Fruit fly (Drosophila melanogaster): ENCODE measurements around the gene CG13813.

CG13813 gene

DNA sequence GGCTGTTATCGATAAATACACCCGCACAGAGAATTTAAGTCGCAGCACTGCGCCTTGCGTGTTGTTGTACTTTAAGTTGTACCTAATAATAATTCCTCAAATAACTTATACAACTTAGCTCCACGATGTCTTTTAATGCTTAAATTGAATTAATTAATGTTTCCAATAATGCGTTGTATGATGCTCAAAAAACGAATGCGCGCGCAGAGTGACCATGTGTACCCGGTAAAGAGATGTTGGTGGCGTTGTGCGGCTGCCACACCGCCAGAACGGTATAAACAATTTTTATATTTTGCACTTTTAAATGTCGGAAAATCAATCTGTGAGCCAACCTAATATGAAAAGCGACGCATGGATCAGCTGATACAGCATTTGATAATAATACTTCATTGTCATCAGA is 5.3 kb upstream of the CG13813 start (continued):
- TF ChIP-seq CG33213 (GFP tag; optimal IDR thresholded peaks at IDR 0.05) (peak; percentile 36), B-H2 (GFP tag; optimal IDR thresholded peaks at IDR 0.05) (no peak), CG13287 (GFP tag; IDR thresholded peaks at IDR 0.05; ENCODE audit: partially characterized antibody) (peak; percentile 54), Sry-δ (GFP tag; optimal IDR thresholded peaks at IDR 0.05) (peak; percentile 57), ind (GFP tag; optimal IDR thresholded peaks at IDR 0.05) (no peak), Hand (GFP tag; optimal IDR thresholded peaks at IDR 0.05) (no peak), trem (tag; optimal IDR thresholded peaks at IDR 0.05) (peak; percentile 69), phol (tag; optimal IDR thresholded peaks at IDR 0.05) (peak; percentile 41), CG5953 (GFP tag; IDR thresholded peaks at IDR 0.05) (no peak), CG3995 (GFP tag; optimal IDR thresholded peaks at IDR 0.05) (peak; percentile 78), CG2712 (tag; optimal IDR thresholded peaks at IDR 0.05) (peak; percentile 29), CHES-1-like (GFP tag; optimal IDR thresholded peaks at IDR 0.05) (peak; percentile 64), pfk (GFP tag; optimal IDR thresholded peaks at IDR 0.05) (no peak), CG32532 (GFP tag; IDR thresholded peaks at IDR 0.05) (no peak), az2 (GFP tag; optimal IDR thresholded peaks at IDR 0.05) (no peak), CG12299 (tag; optimal IDR thresholded peaks at IDR 0.05) (no peak), CG9797 (GFP tag; optimal IDR thresholded peaks at IDR 0.05) (peak; percentile 81), CG10959 (GFP tag; IDR thresholded peaks at IDR 0.05) (no peak), CkIIα-i1 (GFP tag; IDR thresholded peaks at IDR 0.05) (no peak), dm (GFP tag; optimal IDR thresholded peaks at IDR 0.05) (peak; percentile 1)

DNA sequence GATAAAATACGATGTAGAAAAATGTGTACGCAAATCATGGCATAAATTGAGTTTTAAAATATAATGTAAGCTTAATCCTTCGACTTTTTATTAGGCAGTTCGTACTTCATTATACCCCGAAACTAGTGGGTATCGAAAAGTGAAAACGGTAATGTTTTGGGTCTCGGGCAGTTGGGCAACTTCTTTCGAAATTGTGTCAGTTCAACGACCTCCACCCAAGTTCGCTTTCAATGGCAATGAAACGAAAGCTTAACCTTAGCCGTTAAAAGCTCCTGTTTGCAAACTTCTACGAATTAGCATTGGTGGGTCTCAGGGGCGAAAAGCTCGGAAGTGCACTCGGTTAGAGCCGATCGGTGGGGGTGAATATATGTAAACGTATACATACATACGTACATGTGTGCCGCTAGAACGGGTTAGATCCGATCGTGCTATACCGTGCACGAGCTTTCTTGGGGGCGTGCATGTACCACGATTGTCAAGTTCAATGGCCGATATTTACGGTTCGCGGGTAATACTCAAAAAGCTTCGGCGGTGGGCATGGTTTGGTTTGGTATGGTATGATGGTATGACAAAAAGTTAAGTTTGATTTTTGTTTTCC is 1.2 kb upstream of the CG13813 start:
- TF ChIP-seq Med (GFP tag) (peak; percentile 52), vvl (GFP tag; IDR thresholded peaks at IDR 0.05) (0 out of 2 replicates have a peak, but pooled peaks have one; percentile 21), nerfin-2 (GFP tag; IDR thresholded peaks at IDR 0.05; ENCODE audit: partially characterized antibody) (no peak), H15 (GFP tag; IDR thresholded peaks at IDR 0.05) (no peak), sens (GFP tag) (peak; percentile 46), Scr (GFP tag; IDR thresholded peaks at IDR 0.05; ENCODE audit: partially characterized antibody) (peak; percentile 48; the same call in 1 of the 2 replicates), bigmax (GFP tag; optimal IDR thresholded peaks at IDR 0.05) (peak; percentile 43), Blimp-1 (GFP tag; optimal IDR thresholded peaks at IDR 0.05) (peak; percentile 99), Deaf1 (tag; optimal IDR thresholded peaks at IDR 0.05) (peak; percentile 83), pnt (GFP tag; optimal IDR thresholded peaks at IDR 0.05) (no peak), CG5180 (GFP tag; optimal IDR thresholded peaks at IDR 0.05) (peak; percentile 69), sob (GFP tag; IDR thresholded peaks at IDR 0.05) (peak; percentile 39; the same call in 1 of the 2 replicates), ftz-f1 (GFP tag; optimal IDR thresholded peaks at IDR 0.05) (peak; percentile 91), CG34224 (GFP tag; IDR thresholded peaks at IDR 0.05; ENCODE audit: partially characterized antibody) (peak; percentile 62), CG5953 (GFP tag; IDR thresholded peaks at IDR 0.05) (0 out of 2 replicates have a peak, but pooled peaks have one; percentile 10), Ets65A (GFP tag) (no peak), nmo (GFP tag; optimal IDR thresholded peaks at IDR 0.05) (no peak), chinmo (GFP tag; IDR thresholded peaks at IDR 0.05; ENCODE audit: partially characterized antibody) (peak; percentile 86; the same call in 3 of the 4 replicates), CG13287 (GFP tag; IDR thresholded peaks at IDR 0.05; ENCODE audit: partially characterized antibody) (peak; percentile 31; the same call in 1 of the 2 replicates), CG17912 (GFP tag; optimal IDR thresholded peaks at IDR 0.05) (no peak), amos (GFP tag; IDR thresholded peaks at IDR 0.05; ENCODE audit: partially characterized antibody) (peak; percentile 55; the same call in 1 of the 2 replicates), CG14441 (GFP tag; IDR thresholded peaks at IDR 0.05) (0 out of 2 replicates have a peak, but pooled peaks have one; percentile 25), pzg (GFP tag; optimal IDR thresholded peaks at IDR 0.05) (peak; percentile 4), BEAF-32 (GFP tag; optimal IDR thresholded peaks at IDR 0.05) (peak; percentile 26), bsh (GFP tag; optimal IDR thresholded peaks at IDR 0.05) (peak in 1 of 2 experiments; percentile 23), mld (GFP tag; IDR thresholded peaks at IDR 0.05; ENCODE audit: partially characterized antibody) (peak; percentile 45; the same call in 1 of the 3 replicates), jigr1 (GFP tag; IDR thresholded peaks at IDR 0.05) (no peak), cg (GFP tag; optimal IDR thresholded peaks at IDR 0.05) (peak; percentile 45), vnd (GFP tag; IDR thresholded peaks at IDR 0.05; ENCODE audit: partially characterized antibody) (0 out of 3 replicates have a peak, but pooled peaks have one; percentile 33), CG30403 (GFP tag; optimal IDR thresholded peaks at IDR 0.05) (peak; percentile 17)
